Fruit fly (Drosophila melanogaster): ENCODE data around the gene Gr77a.

Gr77a gene

dm6 chr3L:20771001-20771890 is 32.0 kb upstream of the Gr77a start, which contains the start of the genes CG4042 and Pitslre (continued):
- TF ChIP-seq CG12942 (GFP tag; optimal IDR thresholded peaks at IDR 0.05) (peak; percentile 29), zfh1 (GFP tag; IDR thresholded peaks at IDR 0.05) (0 out of 3 replicates have a peak, but pooled peaks have one; percentile 47), Atf6 (GFP tag; IDR thresholded peaks at IDR 0.05) (0 out of 2 replicates have a peak, but pooled peaks have one; percentile 36), CG13287 (GFP tag; IDR thresholded peaks at IDR 0.05; ENCODE audit: partially characterized antibody) (peak; percentile 81), CG7839 (tag; optimal IDR thresholded peaks at IDR 0.05) (peak; percentile 30), CG4328 (GFP tag; optimal IDR thresholded peaks at IDR 0.05) (no peak), Oli (tag; optimal IDR thresholded peaks at IDR 0.05) (peak; percentile 28), sob (GFP tag; IDR thresholded peaks at IDR 0.05) (no peak), CG5180 (GFP tag; optimal IDR thresholded peaks at IDR 0.05) (peak; percentile 10), vnd (GFP tag; IDR thresholded peaks at IDR 0.05; ENCODE audit: partially characterized antibody) (peak; percentile 61), CG12769 (tag; optimal IDR thresholded peaks at IDR 0.05) (no peak), PHDP (tag; optimal IDR thresholded peaks at IDR 0.05) (peak; percentile 16), Doc3 (GFP tag; IDR thresholded peaks at IDR 0.05; ENCODE audit: partially characterized antibody) (peak; percentile 75), nmo (GFP tag; optimal IDR thresholded peaks at IDR 0.05) (peak; percentile 29), cas (GFP tag; IDR thresholded peaks at IDR 0.05) (no peak), CG1832 (GFP tag; optimal IDR thresholded peaks at IDR 0.05) (no peak), phol (tag; optimal IDR thresholded peaks at IDR 0.05) (peak; percentile 99), Hr51 (GFP tag; optimal IDR thresholded peaks at IDR 0.05) (peak; percentile 19 to 40), dpn (GFP tag; optimal IDR thresholded peaks at IDR 0.05) (peak in 1 of 2 experiments; percentile 50), CG14050 (GFP tag; IDR thresholded peaks at IDR 0.05) (no peak), exex (tag; optimal IDR thresholded peaks at IDR 0.05) (no peak), ham (GFP tag; IDR thresholded peaks at IDR 0.05) (no peak), pb (GFP tag; optimal IDR thresholded peaks at IDR 0.05) (no peak), CG3407 (GFP tag; optimal IDR thresholded peaks at IDR 0.05) (peak; percentile 8), Nf-YC (tag; optimal IDR thresholded peaks at IDR 0.05) (peak; percentile 62), CG4820 (GFP tag; optimal IDR thresholded peaks at IDR 0.05) (peak; percentile 37), CG10147 (GFP tag; optimal IDR thresholded peaks at IDR 0.05) (peak; percentile 11), lov (optimal IDR thresholded peaks at IDR 0.05) (no peak), lov (GFP tag; IDR thresholded peaks at IDR 0.05) (no peak), Bteb2 (GFP tag; optimal IDR thresholded peaks at IDR 0.05) (no peak), CG17186 (GFP tag; optimal IDR thresholded peaks at IDR 0.05) (peak; percentile 15), Xrp1 (GFP tag; IDR thresholded peaks at IDR 0.05) (peak; percentile 38; the same call in 1 of the 2 replicates), CG4360 (GFP tag; IDR thresholded peaks at IDR 0.05) (no peak), jing (GFP tag; optimal IDR thresholded peaks at IDR 0.05) (no peak), kni (GFP tag; optimal IDR thresholded peaks at IDR 0.05) (no peak), sna (GFP tag; IDR thresholded peaks at IDR 0.05; ENCODE audit: partially characterized antibody) (peak; percentile 69; the same call in 1 of the 2 replicates), Six4 (GFP tag; optimal IDR thresholded peaks at IDR 0.05) (peak; percentile 18), CG6791 (GFP tag; IDR thresholded peaks at IDR 0.05; ENCODE audit: partially characterized antibody) (0 out of 3 replicates have a peak, but pooled peaks have one; percentile 54), CG15269 (tag; optimal IDR thresholded peaks at IDR 0.05) (peak; percentile 34), knrl (GFP tag; IDR thresholded peaks at IDR 0.05; ENCODE audit: partially characterized antibody) (peak; percentile 74; the same call in 2 of the 3 replicates), bcd (GFP tag; optimal IDR thresholded peaks at IDR 0.05) (peak; percentile 40), ind (GFP tag; optimal IDR thresholded peaks at IDR 0.05) (peak; percentile 56), Rfx (GFP tag; IDR thresholded peaks at IDR 0.05) (peak; percentile 49), Aef1 (GFP tag; IDR thresholded peaks at IDR 0.05) (0 out of 3 replicates have a peak, but pooled peaks have one; percentile 22), Ets97D (GFP tag; optimal IDR thresholded peaks at IDR 0.05) (peak; percentile 48), gro (GFP tag; optimal IDR thresholded peaks at IDR 0.05) (no peak), CG12071 (GFP tag; optimal IDR thresholded peaks at IDR 0.05) (no peak)
